Worm (Caenorhabditis elegans) whole organism, early embryonic: Measurements from ENCODE around the gene pbo-6.

Source experiments
- B0310.2 ChIP-seq: sonication (generic microtip); optimal IDR thresholded peaks from 2 replicates; lab custom pipeline; 2016; ENCODE audit warnings: mild to moderate bottlenecking, missing genetic modification characterization, missing compliant biosample characterization
- F13C5.2 ChIP-seq: sonication (generic microtip); optimal IDR thresholded peaks from 2 replicates; lab custom pipeline; 2017; ENCODE audit warnings: mild to moderate bottlenecking, missing genetic modification characterization, inconsistent platforms, missing compliant biosample characterization
- aly-1 ChIP-seq: sonication (generic microtip); optimal IDR thresholded peaks from 2 replicates; lab custom pipeline; 2016; ENCODE audit warnings: missing genetic modification characterization, missing compliant biosample characterization
- ama-1 ChIP-seq: fragments of 150-350 bp; optimal IDR thresholded peaks from 2 replicates; lab custom pipeline; 2014
- ceh-13 ChIP-seq: fragments of 200-800 bp; sonication (Bioruptor generic); optimal IDR thresholded peaks from 2 replicates; lab custom pipeline; 2018; ENCODE audit warnings: mild to moderate bottlenecking, missing genetic modification characterization, missing compliant biosample characterization
- ceh-36 ChIP-seq: sonication (generic microtip); optimal IDR thresholded peaks from 2 replicates; lab custom pipeline; 2016; ENCODE audit warnings: missing genetic modification characterization, inconsistent platforms, missing compliant biosample characterization
- ets-7 ChIP-seq: sonication (generic microtip); optimal IDR thresholded peaks from 2 replicates; lab custom pipeline; 2016; ENCODE audit warnings: missing genotype, missing genetic modification characterization, missing compliant biosample characterization
- flt-1 ChIP-seq: fragments of 200-800 bp; sonication (Bioruptor generic); IDR thresholded peaks from 2 replicates; pipeline ENCODE4 v1.3.6; 2022; ENCODE audit warnings: missing genetic modification characterization, missing compliant biosample characterization
- hmbx-1 ChIP-seq: sonication (generic microtip); optimal IDR thresholded peaks from 2 replicates; lab custom pipeline; 2016; ENCODE audit warnings: mild to moderate bottlenecking, missing genetic modification characterization, missing compliant biosample characterization
- hmg-4 ChIP-seq: fragments of 200-800 bp; sonication (Bioruptor generic); optimal IDR thresholded peaks from 2 replicates; lab custom pipeline; 2018; ENCODE audit warnings: mild to moderate bottlenecking, missing genetic modification characterization, missing compliant biosample characterization
- hnd-1 ChIP-seq: sonication (generic microtip); optimal IDR thresholded peaks from 2 replicates; lab custom pipeline; 2016; ENCODE audit warnings: missing genetic modification characterization, missing compliant biosample characterization
- pes-1 ChIP-seq: fragments of 200-800 bp; sonication (Bioruptor generic); IDR thresholded peaks from 2 replicates; pipeline ENCODE4 v1.3.6; 2022; ENCODE audit warnings: missing genetic modification reagents, missing genetic modification characterization, missing compliant biosample characterization
- scrt-1 ChIP-seq: fragments of 200-800 bp; sonication (Bioruptor generic); IDR thresholded peaks from 2 replicates; pipeline ENCODE4 v1.3.6; 2022; ENCODE audit warnings: missing genetic modification characterization, missing compliant biosample characterization
- sea-1 ChIP-seq: fragments of 200-800 bp; sonication (Bioruptor generic); conservative IDR thresholded peaks from 2 replicates; pipeline ENCODE4 v1.3.6; 2022; ENCODE audit warnings: missing genetic modification characterization, missing compliant biosample characterization
- tbx-11 ChIP-seq: fragments of 200-800 bp; sonication (Bioruptor generic); IDR thresholded peaks from 2 replicates; pipeline ENCODE4 v1.3.6; 2022; ENCODE audit warnings: missing genetic modification characterization, missing compliant biosample characterization
- tbx-37 ChIP-seq: fragments of 200-800 bp; sonication (Bioruptor generic); conservative IDR thresholded peaks from 2 replicates; pipeline ENCODE4 v1.3.6; 2022; ENCODE audit warnings: missing genetic modification reagents, missing genetic modification characterization, missing compliant biosample characterization
- tra-4 ChIP-seq: sonication (generic microtip); optimal IDR thresholded peaks from 2 replicates; lab custom pipeline; 2017; ENCODE audit warnings: missing genetic modification characterization, missing compliant biosample characterization

pbo-6 gene

DNA sequence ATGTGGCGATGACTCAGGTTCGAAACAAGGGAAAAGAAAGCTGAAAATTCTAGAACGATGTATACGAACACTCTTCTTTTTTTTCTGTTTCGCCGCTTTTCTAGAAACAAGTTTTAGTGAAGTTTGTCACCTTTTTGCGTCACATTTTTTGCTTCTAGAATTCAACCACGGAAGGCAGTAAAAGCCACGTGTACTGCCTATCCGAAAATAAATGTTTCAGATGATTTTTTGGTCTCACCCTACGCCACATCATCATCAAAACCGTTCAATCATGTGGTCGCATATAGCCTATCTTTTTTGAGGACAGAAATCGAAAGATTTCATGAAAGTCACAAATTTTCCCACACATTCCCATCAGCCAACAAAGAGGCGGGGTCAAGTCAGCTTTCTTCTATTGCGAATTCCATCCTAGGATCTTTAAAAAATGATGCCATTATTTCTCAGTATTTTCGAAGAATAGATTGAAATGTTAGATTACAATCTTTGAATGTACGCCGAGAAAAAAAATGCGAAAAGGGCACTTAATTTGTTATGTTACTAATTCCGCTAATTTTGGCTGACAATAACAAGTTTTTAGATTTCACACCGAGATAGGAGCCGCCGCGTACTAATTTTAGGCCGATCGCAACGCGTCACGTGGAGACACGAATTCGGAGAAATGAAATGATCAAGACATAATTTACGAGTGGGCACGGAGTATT lies 4.8 kb upstream of the pbo-6 start:
- TF ChIP-seq tra-4: no peak
- no peak for TF ChIP-seq ceh-13 (GFP tag; lab: Kevin White, UChicago)
- TF ChIP-seq sea-1: no peak
- TF ChIP-seq aly-1 (tag; lab: Kevin White, UChicago): no peak

DNA sequence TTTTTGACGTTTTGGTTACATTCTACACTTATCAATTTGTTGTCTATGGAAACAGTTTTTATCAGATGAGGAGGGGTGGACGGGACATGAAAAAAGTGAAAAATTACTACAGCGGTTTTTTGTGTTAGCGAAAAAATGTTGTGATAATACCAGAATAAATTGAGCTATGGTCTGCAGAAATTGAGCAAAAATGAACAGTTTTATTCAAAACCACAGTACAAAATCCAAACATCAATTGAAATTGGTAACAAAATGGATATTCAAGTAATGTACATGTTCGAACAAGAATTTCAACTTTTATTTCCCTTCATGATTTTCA lies 4.3 kb upstream of the pbo-6 start:
- TF ChIP-seq B0310.2 (tag; lab: Kevin White, UChicago) (no peak), aly-1 (tag; lab: Kevin White, UChicago) (no peak), scrt-1 (GFP tag; lab: Robert Waterston, UW) (no peak), tbx-11 (GFP tag; lab: Robert Waterston, UW) (no peak), F13C5.2 (tag; lab: Kevin White, UChicago) (no peak), tbx-37 (GFP tag; lab: Robert Waterston, UW) (no peak), tra-4 (no peak), sea-1 (no peak), ceh-36 (no peak), hmg-4 (no peak), ceh-13 (GFP tag; lab: Kevin White, UChicago) (no peak), ets-7 (tag; lab: Kevin White, UChicago) (no peak), hmbx-1 (no peak), pes-1 (GFP tag; lab: Robert Waterston, UW) (no peak)

DNA sequence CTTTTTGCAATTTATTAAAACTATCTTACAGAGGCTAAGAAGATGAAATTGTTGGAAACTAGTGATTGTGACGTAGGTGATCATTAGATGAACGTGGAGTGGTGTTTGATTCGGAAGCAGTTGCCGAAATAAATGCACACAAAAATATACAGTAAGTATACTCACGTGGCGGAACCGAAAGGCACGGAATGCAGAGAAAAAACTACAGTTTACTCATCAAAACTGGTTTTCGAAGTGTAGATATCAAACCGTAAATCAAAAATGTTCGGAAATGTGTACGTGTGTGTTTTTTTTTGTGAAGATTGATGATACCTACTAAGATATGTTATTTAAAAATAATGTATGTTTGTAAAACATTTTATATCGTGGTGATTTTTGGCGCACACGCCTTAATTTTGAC lies 2.1 kb upstream of the pbo-6 start:
- no peak for TF ChIP-seq tbx-11 (GFP tag; lab: Robert Waterston, UW)
- no peak for TF ChIP-seq sea-1
- TF ChIP-seq ama-1 (lab: Kevin White, UChicago): no peak

DNA sequence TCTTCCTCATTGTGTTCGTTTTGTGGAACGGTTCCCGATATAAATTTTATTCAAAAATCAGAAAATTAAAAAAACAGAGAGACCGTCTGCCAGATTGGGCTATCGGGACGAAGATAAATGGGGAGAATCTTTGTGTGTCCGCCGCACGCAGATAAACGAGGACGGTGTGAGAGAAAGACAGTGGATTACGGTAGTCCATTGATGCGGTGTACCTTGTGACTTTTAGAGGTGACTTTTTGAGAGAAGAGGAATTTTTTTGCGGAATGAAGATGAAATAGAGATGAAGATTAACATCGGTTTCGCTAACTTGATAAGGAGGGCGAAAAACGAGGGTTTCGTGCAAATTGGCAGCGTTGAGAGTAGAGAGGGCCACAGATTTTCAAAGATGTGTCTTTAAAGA lies 1.1 kb upstream of the pbo-6 start:
- no peak for TF ChIP-seq ama-1 (lab: Kevin White, UChicago)
- no peak for TF ChIP-seq tbx-37 (GFP tag; lab: Robert Waterston, UW)
- no peak for TF ChIP-seq ceh-36
- TF ChIP-seq B0310.2 (tag; lab: Kevin White, UChicago): no peak
- TF ChIP-seq aly-1 (tag; lab: Kevin White, UChicago): no peak
- no peak for TF ChIP-seq hmbx-1
- TF ChIP-seq sea-1: no peak
- TF ChIP-seq hmg-4: no peak
- no peak for TF ChIP-seq tbx-11 (GFP tag; lab: Robert Waterston, UW)
- no peak for TF ChIP-seq F13C5.2 (tag; lab: Kevin White, UChicago)
- no peak for TF ChIP-seq tra-4
- TF ChIP-seq flt-1 (GFP tag; lab: Robert Waterston, UW): no peak
- no peak for TF ChIP-seq ceh-13 (GFP tag; lab: Kevin White, UChicago)
- TF ChIP-seq hnd-1 (tag; lab: Kevin White, UChicago): no peak
- TF ChIP-seq scrt-1 (GFP tag; lab: Robert Waterston, UW): no peak
- no peak for TF ChIP-seq pes-1 (GFP tag; lab: Robert Waterston, UW)
- no peak for TF ChIP-seq ets-7 (tag; lab: Kevin White, UChicago)

DNA sequence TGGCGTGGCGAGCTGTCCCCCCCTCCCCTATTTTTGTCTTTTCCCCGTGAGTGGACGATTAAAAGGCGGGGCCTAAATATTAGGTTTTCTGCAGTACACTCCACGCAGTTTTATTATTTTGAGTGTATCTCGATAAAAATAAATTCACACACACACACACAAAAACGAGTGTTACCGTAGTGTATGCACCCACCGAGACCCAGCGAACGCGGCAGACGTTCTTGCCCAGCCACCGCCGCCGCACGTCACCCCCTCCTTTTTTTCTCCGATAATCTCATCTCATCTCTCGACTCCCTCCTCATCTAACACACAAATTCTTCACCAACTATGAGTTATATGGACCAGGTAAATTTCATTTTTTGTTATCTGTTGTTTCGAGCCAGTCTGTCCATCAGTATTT lies 5.4 kb downstream of the pbo-6 start, which contains the start of gene fubl-3:
Gene fubl-3 (plus strand): TSS at position 212 of the 400 bp plus-strand sequence.
- 0 out of 2 replicates have a peak, but pooled peaks have one; percentile 7 for TF ChIP-seq tbx-37 (GFP tag; lab: Robert Waterston, UW)
- no peak for TF ChIP-seq ceh-36

DNA sequence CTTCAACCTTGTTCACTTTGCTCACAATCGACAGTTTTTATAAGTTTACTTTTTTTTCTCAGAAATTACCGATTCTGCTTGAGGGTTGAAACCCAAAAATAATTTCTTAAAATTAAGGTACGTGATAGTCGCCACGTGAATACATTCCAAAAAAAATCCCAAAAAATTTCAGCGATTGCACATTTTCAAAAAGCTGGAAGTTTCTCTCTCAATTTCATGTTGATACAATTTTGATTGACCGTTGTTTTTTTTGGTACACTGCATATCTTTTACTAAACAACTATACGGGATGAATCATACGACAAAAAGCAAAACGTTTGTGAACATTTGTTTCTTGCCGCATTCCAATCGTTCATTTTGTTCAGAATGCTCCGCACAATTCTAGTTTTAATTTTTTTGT lies 9.5 kb downstream of the pbo-6 start, which contains the start of gene C36E6.8:
Gene C36E6.8 (plus strand): TSS at position 301 of the 400 bp plus-strand sequence.
- no peak for TF ChIP-seq B0310.2 (tag; lab: Kevin White, UChicago)
- TF ChIP-seq pes-1 (GFP tag; lab: Robert Waterston, UW): no peak
- TF ChIP-seq hmg-4: no peak
- TF ChIP-seq tra-4: no peak
- no peak for TF ChIP-seq ceh-36
- no peak for TF ChIP-seq hmbx-1
- no peak for TF ChIP-seq ceh-13 (GFP tag; lab: Kevin White, UChicago)
- TF ChIP-seq flt-1 (GFP tag; lab: Robert Waterston, UW): no peak
- TF ChIP-seq tbx-11 (GFP tag; lab: Robert Waterston, UW): no peak

DNA sequence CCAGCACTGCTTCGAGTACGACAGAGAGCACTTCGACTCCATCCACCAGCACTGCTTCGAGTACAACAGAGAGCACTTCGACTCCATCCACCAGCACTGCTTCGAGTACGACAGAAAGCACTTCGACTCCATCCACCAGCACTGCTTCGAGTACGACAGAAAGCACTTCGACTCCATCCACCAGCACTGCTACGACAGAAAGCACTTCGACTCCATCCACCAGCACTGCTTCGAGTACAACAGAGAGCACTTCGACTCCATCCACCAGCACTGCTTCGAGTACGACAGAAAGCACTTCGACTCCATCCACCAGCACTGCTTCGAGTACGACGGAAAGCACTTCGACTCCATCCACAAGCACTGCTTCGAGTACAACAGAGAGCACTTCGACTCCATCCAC lies 13.7 kb downstream of the pbo-6 start:
- TF ChIP-seq scrt-1 (GFP tag; lab: Robert Waterston, UW) (peak; percentile 73; the same call in 1 of the 2 replicates), tbx-37 (GFP tag; lab: Robert Waterston, UW) (0 out of 2 replicates have a peak, but pooled peaks have one; percentile 46)

DNA sequence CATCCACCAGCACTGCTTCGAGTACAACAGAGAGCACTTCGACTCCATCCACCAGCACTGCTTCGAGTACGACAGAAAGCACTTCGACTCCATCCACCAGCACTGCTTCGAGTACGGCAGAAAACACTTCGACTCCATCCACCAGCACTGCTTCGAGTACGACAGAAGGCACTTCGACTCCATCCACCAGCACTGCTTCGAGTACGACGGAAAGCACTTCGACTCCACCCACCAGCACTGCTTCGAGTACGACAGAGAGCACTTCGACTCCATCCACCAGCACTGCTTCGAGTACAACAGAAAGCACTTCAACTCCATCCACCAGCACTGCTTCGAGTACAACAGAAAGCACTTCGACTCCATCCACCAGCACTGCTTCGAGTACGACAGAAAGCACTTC lies 15.8 kb downstream of the pbo-6 start:
- peak; percentile 32 for TF ChIP-seq scrt-1 (GFP tag; lab: Robert Waterston, UW)

DNA sequence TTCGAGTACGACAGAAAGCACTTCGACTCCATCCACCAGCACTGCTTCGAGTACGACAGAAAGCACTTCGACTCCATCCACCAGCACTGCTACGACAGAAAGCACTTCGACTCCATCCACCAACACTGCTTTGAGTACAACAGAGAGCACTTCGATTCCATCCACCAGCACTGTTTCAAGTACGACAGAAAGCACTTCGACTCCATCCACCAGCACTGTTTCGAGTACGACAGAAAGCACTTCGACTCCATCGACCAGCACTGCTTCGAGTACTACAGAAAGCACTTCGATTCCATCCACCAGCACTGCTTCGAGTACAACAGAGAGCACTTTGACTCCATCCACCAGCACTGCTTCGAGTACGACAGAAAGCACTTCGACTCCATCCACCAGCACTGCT lies 16.4 kb downstream of the pbo-6 start:
- TF ChIP-seq scrt-1 (GFP tag; lab: Robert Waterston, UW): peak; percentile 27; the same call in 1 of the 2 replicates
